Fruit fly (Drosophila melanogaster) whole organism, pupa: Measurements from ENCODE around the gene Gycalpha99B.

Experiments used
- CG14655 ChIP-seq: fragments of 200-800 bp; sonication (Bioruptor generic); optimal IDR thresholded peaks from 3 replicates; lab custom pipeline; 2017; ENCODE audit warnings: mild to moderate bottlenecking, missing biosample characterization, missing genetic modification reagents, missing genetic modification characterization
- CG15710 ChIP-seq: fragments of 200-800 bp; sonication (Bioruptor generic); optimal IDR thresholded peaks from 2 replicates; lab custom pipeline; 2018; ENCODE audit warnings: missing biosample characterization, mild to moderate bottlenecking, missing genetic modification characterization, moderate library complexity
- EcR ChIP-seq: fragments of 200-800 bp; sonication (Bioruptor generic); optimal IDR thresholded peaks from 3 replicates; lab custom pipeline; 2019; ENCODE audit warnings: missing biosample characterization, missing genetic modification characterization, mild to moderate bottlenecking, moderate library complexity, missing genetic modification reagents

- TF ChIP-seq CG14655 (GFP tag; lab: Kevin White, UChicago) (no peak), CG15710 (no peak), EcR (no peak)
Observed at dm6 chr3R:29664183-29664829, 18.0 kb upstream of the Gycalpha99B start, which contains the start of gene ppk21.
